Fruit fly (Drosophila melanogaster): Measurements from ENCODE around the gene Phf5a.
A peak's percentile ranks its signal among the peaks of the same experiment; 100 is the strongest.

The Phf5a gene

DNA sequence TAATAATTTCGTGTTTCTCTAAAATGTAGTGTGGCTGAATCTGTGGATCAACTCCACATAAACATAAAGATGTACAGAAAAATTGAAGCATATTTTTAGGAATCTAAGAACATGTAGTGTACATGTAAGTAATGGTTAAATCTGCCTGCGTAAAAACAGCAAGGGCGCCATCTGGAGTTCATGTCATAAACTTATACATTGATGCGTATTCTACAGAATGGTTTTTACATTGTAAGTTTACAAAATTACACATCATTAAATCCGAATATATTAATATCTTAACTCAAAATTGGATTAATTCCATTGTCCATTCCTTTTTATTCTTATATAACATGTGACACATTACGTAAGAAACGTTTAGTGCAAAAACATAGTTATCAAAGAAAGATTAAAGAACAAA lies 36.4 kb upstream of the Phf5a start (continued):
- TF ChIP-seq CG14965 (GFP tag; optimal IDR thresholded peaks at IDR 0.05; ENCODE audit: borderline replicate concordance): no peak
- TF ChIP-seq gce (GFP tag; IDR thresholded peaks at IDR 0.05): no peak
- no peak for TF ChIP-seq CG43689 (GFP tag; IDR thresholded peaks at IDR 0.05)
- TF ChIP-seq CG31441 (GFP tag; IDR thresholded peaks at IDR 0.05): no peak
- no peak for TF ChIP-seq HmgD (GFP tag; optimal IDR thresholded peaks at IDR 0.05)
- no peak for TF ChIP-seq vnd (GFP tag; IDR thresholded peaks at IDR 0.05; ENCODE audit: partially characterized antibody)
- no peak for TF ChIP-seq CG4360 (GFP tag; IDR thresholded peaks at IDR 0.05)
- TF ChIP-seq gfzf (GFP tag; optimal IDR thresholded peaks at IDR 0.05): no peak
- TF ChIP-seq CG16779 (GFP tag; IDR thresholded peaks at IDR 0.05): no peak
- no peak for TF ChIP-seq sc (optimal IDR thresholded peaks at IDR 0.05)
- no peak for TF ChIP-seq sc (GFP tag; optimal IDR thresholded peaks at IDR 0.05)
- no peak for TF ChIP-seq CG10959 (GFP tag; IDR thresholded peaks at IDR 0.05)
- no peak for TF ChIP-seq sqz (GFP tag; optimal IDR thresholded peaks at IDR 0.05)
- peak; percentile 31 for TF ChIP-seq CG15696 (tag; optimal IDR thresholded peaks at IDR 0.05)
- TF ChIP-seq sens (GFP tag): peak; percentile 78
- no peak for TF ChIP-seq CG10543 (GFP tag; optimal IDR thresholded peaks at IDR 0.05)
- TF ChIP-seq CG18619 (GFP tag; optimal IDR thresholded peaks at IDR 0.05): no peak
- TF ChIP-seq tin (GFP tag; optimal IDR thresholded peaks at IDR 0.05): no peak
- TF ChIP-seq CG12155 (GFP tag; optimal IDR thresholded peaks at IDR 0.05): no peak
- TF ChIP-seq CG5180 (GFP tag; optimal IDR thresholded peaks at IDR 0.05): no peak
- TF ChIP-seq CG8944 (GFP tag; optimal IDR thresholded peaks at IDR 0.05): no peak
- no peak for TF ChIP-seq Kr (GFP tag; optimal IDR thresholded peaks at IDR 0.05)
- no peak for TF ChIP-seq croc (GFP tag; conservative IDR thresholded peaks at IDR 0.05)
- TF ChIP-seq CG31224 (GFP tag; IDR thresholded peaks at IDR 0.05): no peak
- TF ChIP-seq twi (tag; optimal IDR thresholded peaks at IDR 0.05): no peak
- TF ChIP-seq hb (GFP tag; IDR thresholded peaks at IDR 0.05; ENCODE audit: partially characterized antibody): no peak
- TF ChIP-seq ind (GFP tag; optimal IDR thresholded peaks at IDR 0.05): no peak
- TF ChIP-seq klu (GFP tag; IDR thresholded peaks at IDR 0.05): no peak
- no peak for TF ChIP-seq gcm2 (GFP tag; optimal IDR thresholded peaks at IDR 0.05)
- TF ChIP-seq al (GFP tag; IDR thresholded peaks at IDR 0.05): no peak
- no peak for TF ChIP-seq YL-1 (GFP tag; optimal IDR thresholded peaks at IDR 0.05)
- TF ChIP-seq Dbx (GFP tag; IDR thresholded peaks at IDR 0.05): peak; percentile 36; the same call in 1 of the 3 replicates

dm6 chr2L:6513948-6514347 lies 23.3 kb upstream of the Phf5a start:
- TF ChIP-seq CG11696 (GFP tag; IDR thresholded peaks at IDR 0.05) (0 out of 2 replicates have a peak, but pooled peaks have one; percentile 36), vfl (GFP tag; optimal IDR thresholded peaks at IDR 0.05) (no peak), Pdp1 (GFP tag; optimal IDR thresholded peaks at IDR 0.05) (no peak), crol (GFP tag; IDR thresholded peaks at IDR 0.05) (peak; percentile 26; the same call in 1 of the 2 replicates), Drgx (GFP tag; IDR thresholded peaks at IDR 0.05) (peak; percentile 26; the same call in 1 of the 2 replicates), D19A (tag; optimal IDR thresholded peaks at IDR 0.05) (no peak), CG7928 (GFP tag; optimal IDR thresholded peaks at IDR 0.05) (no peak), CG6683 (GFP tag; optimal IDR thresholded peaks at IDR 0.05) (no peak), slbo (GFP tag; IDR thresholded peaks at IDR 0.05) (0 out of 2 replicates have a peak, but pooled peaks have one; percentile 5)

dm6 chr2L:6508666-6509065 lies 18.0 kb upstream of the Phf5a start:
- peak in 1 of 2 experiments; percentile 51 for TF ChIP-seq eve (GFP tag; optimal IDR thresholded peaks at IDR 0.05)
- TF ChIP-seq bsh (GFP tag; optimal IDR thresholded peaks at IDR 0.05): peak in 1 of 2 experiments; percentile 44
- TF ChIP-seq hkb (optimal IDR thresholded peaks at IDR 0.05): no peak
- TF ChIP-seq hkb (GFP tag; IDR thresholded peaks at IDR 0.05): peak; percentile 36; the same call in 1 of the 2 replicates
- no peak for TF ChIP-seq Chrac-16 (GFP tag; optimal IDR thresholded peaks at IDR 0.05)
- TF ChIP-seq gem (tag; optimal IDR thresholded peaks at IDR 0.05): peak; percentile 69
- no peak for TF ChIP-seq CG14860 (GFP tag; IDR thresholded peaks at IDR 0.05; ENCODE audit: partially characterized antibody)
- no peak for TF ChIP-seq ham (GFP tag; IDR thresholded peaks at IDR 0.05)
- no peak for TF ChIP-seq zfh2 (GFP tag; optimal IDR thresholded peaks at IDR 0.05)
- peak in 1 of 2 experiments; percentile 22 for TF ChIP-seq Eip74EF (GFP tag; optimal IDR thresholded peaks at IDR 0.05)
- no peak for TF ChIP-seq CG12219 (GFP tag; optimal IDR thresholded peaks at IDR 0.05)
- TF ChIP-seq CG4820 (GFP tag; optimal IDR thresholded peaks at IDR 0.05): no peak
